Worm (Caenorhabditis elegans): ENCODE data around the gene srx-19.

DNA sequence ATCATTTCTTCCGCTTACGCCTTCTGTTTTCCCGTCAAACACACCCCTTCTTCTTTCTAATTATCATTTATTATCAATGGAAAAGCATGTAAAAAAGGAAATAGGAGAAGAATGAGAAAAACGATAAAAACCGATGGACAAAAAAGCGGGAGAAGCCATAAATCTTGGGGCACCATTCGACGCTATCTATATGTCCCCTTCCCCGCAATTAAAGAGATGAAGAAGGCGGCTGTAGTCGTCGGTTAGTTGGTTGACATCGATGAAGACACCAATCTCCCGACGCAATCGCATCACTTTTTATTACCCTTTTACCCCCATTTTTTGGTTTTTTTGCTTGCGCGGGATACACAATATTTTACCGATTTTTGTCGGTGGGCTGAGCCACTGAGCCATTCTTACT lies 39.4 kb upstream of the srx-19 start:
- TF ChIP-seq snpc-4 (tag; optimal IDR thresholded peaks at IDR 0.05) (no peak), aly-2 (tag; optimal IDR thresholded peaks at IDR 0.05) (no peak), tbx-2 (tag; optimal IDR thresholded peaks at IDR 0.05) (no peak), egl-27 (tag; optimal IDR thresholded peaks at IDR 0.05) (no peak), nhr-237 (tag; optimal IDR thresholded peaks at IDR 0.05) (no peak), R02D3.7 (tag; optimal IDR thresholded peaks at IDR 0.05) (no peak), egl-5 (tag; optimal IDR thresholded peaks at IDR 0.05) (peak; percentile 56), nfya-1 (tag; optimal IDR thresholded peaks at IDR 0.05; ENCODE audit: insufficient read depth) (no peak)
